Fruit fly (Drosophila melanogaster): ENCODE measurements around the gene galla-2.

dm6 chr3L:10918454-10918853 is 35.8 kb downstream of the galla-2 start:
- TF ChIP-seq Myc (optimal IDR thresholded peaks at IDR 0.05) (no peak), psq (optimal IDR thresholded peaks at IDR 0.05) (no peak), h (optimal IDR thresholded peaks at IDR 0.05) (no peak), Sin3A (optimal IDR thresholded peaks at IDR 0.05) (no peak)

Data from Kc167 (cell line).